Worm (Caenorhabditis elegans) whole organism, L3 larva: ENCODE results near the gene T10D4.7.
"Not testable (repeated sequence)": the region's sequence is repeated elsewhere in the genome, so short reads cannot be mapped to it uniquely, and the experiment has no call there.

Experiments
- R02D3.7 ChIP-seq: fragments of 150-350 bp; optimal IDR thresholded peaks from 2 replicates; lab custom pipeline; 2014; ENCODE audit warnings: missing biosample characterization, missing genetic modification characterization
- ZK546.5 ChIP-seq: sonication (generic microtip); optimal IDR thresholded peaks from 2 replicates; lab custom pipeline; 2017; ENCODE audit warnings: missing biosample characterization, missing genetic modification characterization
- aly-2 ChIP-seq: fragments of 150-350 bp; optimal IDR thresholded peaks from 2 replicates; lab custom pipeline; 2014; ENCODE audit warnings: missing biosample characterization, missing genetic modification characterization
- ama-1 ChIP-seq: fragments of 150-350 bp; optimal IDR thresholded peaks from 2 replicates; lab custom pipeline; 2018
- ceh-16 ChIP-seq: sonication (generic microtip); optimal IDR thresholded peaks from 2 replicates; lab custom pipeline; 2017; ENCODE audit warnings: missing biosample characterization, missing genetic modification characterization
- ceh-28 ChIP-seq: fragments of 150-350 bp; optimal IDR thresholded peaks from 2 replicates; lab custom pipeline; 2014; ENCODE audit warnings: missing biosample characterization, missing genetic modification reagents, missing genetic modification characterization
- ceh-82 ChIP-seq: fragments of 150-350 bp; optimal IDR thresholded peaks from 2 replicates; lab custom pipeline; 2014; ENCODE audit warnings: missing biosample characterization, missing genetic modification characterization
- ceh-9 ChIP-seq: sonication (generic microtip); optimal IDR thresholded peaks from 2 replicates; lab custom pipeline; 2018; ENCODE audit warnings: missing biosample characterization, missing genetic modification characterization
- daf-12 ChIP-seq: fragments of 150-350 bp; optimal IDR thresholded peaks from 2 replicates; lab custom pipeline; 2014; ENCODE audit warnings: missing biosample characterization, missing genetic modification reagents, missing genetic modification characterization
- egl-27 ChIP-seq: sonication (generic microtip); optimal IDR thresholded peaks from 4 replicates; lab custom pipeline; 2017; ENCODE audit warnings: missing biosample characterization, missing genetic modification reagents, missing genetic modification characterization
- egl-5 ChIP-seq: fragments of 150-350 bp; optimal IDR thresholded peaks from 2 replicates; lab custom pipeline; 2017; ENCODE audit warnings: missing biosample characterization, missing genetic modification reagents, missing genetic modification characterization, inconsistent platforms
- elt-2 ChIP-seq: sonication (generic microtip); optimal IDR thresholded peaks from 2 replicates; lab custom pipeline; 2016; ENCODE audit warnings: missing genetic modification reagents, mild to moderate bottlenecking, missing genetic modification characterization, missing compliant biosample characterization
- elt-3 ChIP-seq, 3 experiments: fragments of 150-350 bp in 1 of 3; sonication (generic microtip) in 2 of 3; optimal IDR thresholded peaks; 2 replicates in 2 of 3; 4 replicates in 1 of 3; lab custom pipeline; 2014 to 2017; ENCODE audit warnings: missing biosample characterization in 3 of 3, missing genetic modification characterization in 3 of 3
- eor-1 ChIP-seq, 2 experiments: fragments of 150-350 bp; optimal IDR thresholded peaks; 2 replicates each; lab custom pipeline; 2014 to 2018; ENCODE audit warnings: missing biosample characterization in 2 of 2, missing genetic modification characterization in 2 of 2
- fkh-10 ChIP-seq: sonication (generic microtip); optimal IDR thresholded peaks from 2 replicates; lab custom pipeline; 2017; ENCODE audit warnings: missing biosample characterization, missing genetic modification reagents, missing genetic modification characterization
- fkh-2 ChIP-seq: fragments of 150-350 bp; optimal IDR thresholded peaks from 2 replicates; lab custom pipeline; 2014; ENCODE audit warnings: missing biosample characterization, missing genetic modification reagents, missing genetic modification characterization
- hmg-11 ChIP-seq: sonication (generic microtip); optimal IDR thresholded peaks from 2 replicates; lab custom pipeline; 2016; ENCODE audit warnings: missing genetic modification characterization, missing compliant biosample characterization
- lin-15B ChIP-seq: fragments of 150-350 bp; optimal IDR thresholded peaks from 2 replicates; lab custom pipeline; 2014; ENCODE audit warnings: missing biosample characterization, missing genetic modification characterization
- lin-39 ChIP-seq: fragments of 150-350 bp; optimal IDR thresholded peaks from 2 replicates; lab custom pipeline; 2018; ENCODE audit warnings: missing biosample characterization, missing genetic modification reagents, missing genetic modification characterization
- lsy-12 ChIP-seq: sonication (generic microtip); optimal IDR thresholded peaks from 2 replicates; lab custom pipeline; 2016; ENCODE audit warnings: mild to moderate bottlenecking, missing genetic modification characterization, missing compliant biosample characterization
- mml-1 ChIP-seq: fragments of 150-350 bp; sonication (generic microtip); optimal IDR thresholded peaks from 3 replicates; lab custom pipeline; 2014; ENCODE audit warnings: missing biosample characterization, missing genetic modification characterization
- nfya-1 ChIP-seq: sonication (generic microtip); optimal IDR thresholded peaks from 2 replicates; lab custom pipeline; 2017; ENCODE audit warnings: missing genetic modification characterization, mild to moderate bottlenecking, missing compliant biosample characterization, antibody characterized with exemption, moderate library complexity; ENCODE audit not compliant: insufficient read depth
- nhr-11 ChIP-seq: fragments of 150-350 bp; optimal IDR thresholded peaks from 2 replicates; lab custom pipeline; 2014; ENCODE audit warnings: missing biosample characterization, missing genetic modification characterization
- nhr-12 ChIP-seq: fragments of 150-350 bp; optimal IDR thresholded peaks from 2 replicates; lab custom pipeline; 2014; ENCODE audit warnings: missing biosample characterization, missing genetic modification characterization
- nhr-23 ChIP-seq: fragments of 150-350 bp; optimal IDR thresholded peaks from 2 replicates; lab custom pipeline; 2014; ENCODE audit warnings: missing biosample characterization, missing genetic modification reagents, missing genetic modification characterization
- nhr-237 ChIP-seq: fragments of 150-350 bp; optimal IDR thresholded peaks from 2 replicates; lab custom pipeline; 2014; ENCODE audit warnings: missing biosample characterization, missing genetic modification characterization
- nhr-25 ChIP-seq: sonication (generic microtip); optimal IDR thresholded peaks from 2 replicates; lab custom pipeline; 2017; ENCODE audit warnings: missing biosample characterization, missing genetic modification characterization
- nhr-28 ChIP-seq: fragments of 150-350 bp; optimal IDR thresholded peaks from 2 replicates; lab custom pipeline; 2014; ENCODE audit warnings: missing biosample characterization, missing genetic modification characterization
- nhr-67 ChIP-seq: fragments of 150-350 bp; optimal IDR thresholded peaks from 2 replicates; lab custom pipeline; 2014; ENCODE audit warnings: missing biosample characterization, missing genetic modification characterization
- nhr-77 ChIP-seq: fragments of 150-350 bp; optimal IDR thresholded peaks from 2 replicates; lab custom pipeline; 2014; ENCODE audit warnings: missing biosample characterization, missing genetic modification characterization
- pha-4 ChIP-seq: fragments of 150-350 bp; optimal IDR thresholded peaks from 2 replicates; lab custom pipeline; 2014; ENCODE audit warnings: missing biosample characterization, missing genetic modification reagents, missing genetic modification characterization
- pqm-1 ChIP-seq: fragments of 150-350 bp; optimal IDR thresholded peaks from 2 replicates; lab custom pipeline; 2017; ENCODE audit warnings: missing biosample characterization, missing genetic modification characterization, inconsistent platforms
- tbx-2 ChIP-seq: sonication (generic microtip); optimal IDR thresholded peaks from 2 replicates; lab custom pipeline; 2016; ENCODE audit warnings: mild to moderate bottlenecking, missing genetic modification characterization, missing compliant biosample characterization
- unc-39 ChIP-seq: sonication (generic microtip); optimal IDR thresholded peaks from 4 replicates; lab custom pipeline; 2017; ENCODE audit warnings: missing biosample characterization, missing genetic modification characterization
- unc-62 ChIP-seq: fragments of 150-350 bp; sonication (generic microtip); optimal IDR thresholded peaks from 4 replicates; lab custom pipeline; 2014; ENCODE audit warnings: missing biosample characterization, missing genetic modification reagents, missing genetic modification characterization
- zag-1 ChIP-seq: fragments of 150-350 bp; optimal IDR thresholded peaks from 2 replicates; lab custom pipeline; 2014; ENCODE audit warnings: missing biosample characterization, missing genetic modification characterization

Gene T10D4.7

DNA sequence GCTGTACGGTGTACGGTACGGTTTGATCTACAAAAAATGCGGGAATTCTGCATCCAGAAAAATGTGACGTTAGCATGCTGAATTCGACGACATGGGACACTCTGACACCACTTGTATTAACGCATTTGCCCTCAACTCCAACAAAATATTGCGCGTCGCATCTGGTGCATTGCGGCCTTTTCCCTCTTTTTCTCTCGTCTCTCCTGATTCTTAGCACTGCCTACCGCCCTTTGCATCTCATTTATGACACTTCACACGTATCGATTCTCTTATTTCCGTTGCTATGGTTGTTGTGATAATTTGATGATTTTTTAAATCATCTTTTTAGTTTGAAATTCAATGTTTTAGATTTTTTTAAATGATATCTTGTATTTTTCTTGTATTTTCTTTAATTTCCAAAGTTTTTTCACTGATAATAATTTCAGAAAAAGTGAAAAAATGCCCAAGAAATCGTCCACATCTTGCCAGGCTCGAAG lies 1.4 kb downstream of the T10D4.7 start, which contains the start of gene T10D4.6:
Gene T10D4.6, plus strand, starts transcription at position 426 of the 476 bp plus-strand sequence.
- peak; percentile 7 for TF ChIP-seq lin-15B (tag; lab: Kevin White, UChicago)
- TF ChIP-seq hmg-11 (tag; lab: Kevin White, UChicago), result peak; percentile 84
- no peak for TF ChIP-seq unc-39 (tag; lab: Kevin White, UChicago)
- no peak for TF ChIP-seq fkh-2 (tag; lab: Kevin White, UChicago)
- peak; percentile 8 for TF ChIP-seq lin-39 (tag; lab: Kevin White, UChicago)
- no peak for TF ChIP-seq unc-62
- no peak for TF ChIP-seq nhr-237 (tag; lab: Kevin White, UChicago)
- TF ChIP-seq nhr-77, result no peak
- TF ChIP-seq pha-4, result peak; percentile 56
- no peak for TF ChIP-seq ZK546.5
- no peak for TF ChIP-seq nhr-67 (tag; lab: Kevin White, UChicago)
- TF ChIP-seq daf-12 (tag; lab: Kevin White, UChicago), result no peak
- no peak for TF ChIP-seq ceh-82 (tag; lab: Kevin White, UChicago)
- TF ChIP-seq zag-1 (tag; lab: Kevin White, UChicago), result no peak
- no peak for TF ChIP-seq ama-1 (lab: Kevin White, UChicago)
- no peak for TF ChIP-seq pqm-1 (tag; lab: Kevin White, UChicago)
- no peak for TF ChIP-seq nhr-23 (tag; lab: Kevin White, UChicago)

DNA sequence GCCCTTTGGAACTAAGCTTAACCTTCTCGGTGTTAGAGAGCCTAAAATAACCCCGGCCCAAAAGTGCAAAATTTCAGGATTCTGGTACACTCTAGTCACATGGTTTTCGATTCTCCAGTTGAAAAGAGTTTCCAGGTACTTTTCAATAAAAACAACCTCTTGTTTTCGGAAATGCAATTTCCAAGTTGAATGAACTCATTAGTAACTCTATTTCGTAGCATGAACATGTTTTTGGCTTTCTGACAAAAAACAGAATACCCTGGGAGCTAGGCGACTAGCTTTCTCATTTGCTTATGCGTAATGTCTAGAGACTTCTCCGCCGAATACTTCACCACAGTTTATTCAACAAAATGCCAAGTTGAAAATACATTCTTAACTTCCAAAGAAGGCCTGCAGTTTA lies 5.6 kb downstream of the T10D4.7 start, which contains the start of gene srh-71:
Gene srh-71, plus strand, starts transcription at position 301 of the 400 bp plus-strand sequence.
- no peak for TF ChIP-seq eor-1 (tag; optimal IDR thresholded peaks at IDR 0.05; lab: Kevin White, UChicago)
- no peak for TF ChIP-seq nfya-1
- no peak for TF ChIP-seq egl-27 (tag; lab: Kevin White, UChicago)
- no peak for TF ChIP-seq nhr-25 (tag; lab: Kevin White, UChicago)
- TF ChIP-seq lsy-12 (tag; lab: Kevin White, UChicago), result no peak
- no peak for TF ChIP-seq mml-1
- no peak for TF ChIP-seq ceh-82 (tag; lab: Kevin White, UChicago)

DNA sequence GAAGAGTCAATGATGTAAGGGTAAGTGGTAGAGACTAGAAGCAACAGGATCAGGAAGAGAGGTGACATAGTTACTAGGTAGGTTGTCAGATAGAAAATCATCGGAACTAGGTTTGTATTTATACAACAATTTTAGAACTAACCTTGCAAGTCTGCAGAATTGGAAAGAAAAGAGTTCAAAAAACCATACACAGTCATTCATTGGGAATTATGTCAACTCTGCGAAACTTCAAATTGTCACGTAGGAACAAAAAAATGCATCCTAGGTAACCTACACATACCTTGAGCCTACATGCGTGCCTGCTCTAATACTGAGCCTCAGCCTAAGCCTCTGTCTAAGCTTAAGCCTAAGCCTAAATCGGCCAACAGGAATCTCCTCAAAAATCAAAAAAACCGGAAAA lies 8.8 kb downstream of the T10D4.7 start, which contains the start of gene ins-19:
Gene ins-19, minus strand, starts transcription at position 101 of the 400 bp plus-strand sequence.
- TF ChIP-seq lin-39 (tag; lab: Kevin White, UChicago), result no peak
- no peak for TF ChIP-seq ceh-9 (tag; lab: Kevin White, UChicago)
- no peak for TF ChIP-seq hmg-11 (tag; lab: Kevin White, UChicago)
- no peak for TF ChIP-seq zag-1 (tag; lab: Kevin White, UChicago)
- TF ChIP-seq nhr-11 (tag; lab: Kevin White, UChicago), result no peak
- no peak for TF ChIP-seq tbx-2
- no peak for TF ChIP-seq ceh-28 (tag; lab: Kevin White, UChicago)
- TF ChIP-seq egl-27 (tag; lab: Kevin White, UChicago), result no peak
- TF ChIP-seq nhr-25 (tag; lab: Kevin White, UChicago), result no peak
- no peak for TF ChIP-seq fkh-2 (tag; lab: Kevin White, UChicago)
- TF ChIP-seq pqm-1 (tag; lab: Kevin White, UChicago), result no peak
- TF ChIP-seq nfya-1, result no peak
- TF ChIP-seq ZK546.5, result no peak
- no peak for TF ChIP-seq ceh-16
- TF ChIP-seq nhr-23 (tag; lab: Kevin White, UChicago), result no peak
- TF ChIP-seq R02D3.7 (tag; lab: Kevin White, UChicago), result no peak

DNA sequence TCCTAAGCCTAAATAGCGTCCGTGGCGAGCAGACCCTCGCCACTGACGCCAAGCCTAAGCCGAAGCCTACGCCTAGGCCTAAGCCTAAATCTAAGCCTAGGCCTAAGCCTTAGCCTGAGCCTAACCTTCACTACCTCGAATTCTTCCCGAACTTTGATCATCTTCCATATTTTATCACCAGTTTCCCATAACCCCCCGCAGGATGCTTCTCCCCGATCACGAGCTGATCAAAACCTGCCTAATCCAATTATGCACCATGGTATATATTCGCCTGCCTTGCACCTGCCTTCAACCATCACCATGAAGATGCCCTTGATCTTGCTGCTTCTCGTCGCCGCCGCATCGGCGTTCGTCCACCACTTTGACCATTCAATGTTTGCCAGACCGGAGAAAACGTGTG lies 9.2 kb downstream of the T10D4.7 start, which contains the start of gene ins-31:
Gene ins-31, plus strand, starts transcription at position 301 of the 400 bp plus-strand sequence.
- TF ChIP-seq fkh-10 (GFP tag; lab: Kevin White, UChicago); hmg-11 (tag; lab: Kevin White, UChicago); nhr-237 (tag; lab: Kevin White, UChicago): not testable (repeated sequence)

DNA sequence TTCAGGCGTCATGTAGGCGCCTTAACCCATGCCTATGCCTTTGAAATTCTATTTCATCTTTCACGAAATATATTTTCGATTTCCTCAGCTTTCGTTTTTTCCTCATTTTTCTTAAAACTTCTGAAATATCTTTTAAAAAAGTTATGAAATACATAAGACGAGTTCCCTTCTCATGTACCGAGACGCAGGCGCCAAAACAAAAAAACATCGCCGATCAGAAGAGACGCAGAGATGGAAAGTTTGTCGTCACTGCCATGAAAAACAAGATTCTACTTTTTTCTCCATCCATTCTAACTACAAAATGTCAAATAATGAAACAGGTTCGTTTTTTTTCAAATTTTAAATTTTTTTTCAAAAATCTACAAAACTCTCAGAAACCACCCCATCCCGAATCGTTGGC lies 11.4 kb downstream of the T10D4.7 start, which contains the start of gene chil-24:
Gene chil-24, plus strand, starts transcription at position 156 of the 400 bp plus-strand sequence.
- no peak for TF ChIP-seq nhr-28 (tag; lab: Kevin White, UChicago)
- no peak for TF ChIP-seq lsy-12 (tag; lab: Kevin White, UChicago)
- no peak for TF ChIP-seq nhr-12 (tag; lab: Kevin White, UChicago)
- TF ChIP-seq elt-2, result no peak
- no peak for TF ChIP-seq egl-5 (tag; lab: Kevin White, UChicago)
- peak; percentile 28 for TF ChIP-seq nhr-25 (tag; lab: Kevin White, UChicago)
- no peak for TF ChIP-seq elt-3 (tag; optimal IDR thresholded peaks at IDR 0.05; lab: Kevin White, UChicago)
- no peak for TF ChIP-seq ceh-9 (tag; lab: Kevin White, UChicago)
- TF ChIP-seq pha-4, result peak; percentile 53
- TF ChIP-seq aly-2, result no peak
- TF ChIP-seq eor-1 (tag; optimal IDR thresholded peaks at IDR 0.05; lab: Kevin White, UChicago), result no peak
- no peak for TF ChIP-seq nhr-237 (tag; lab: Kevin White, UChicago)
- peak; percentile 22 for TF ChIP-seq nhr-23 (tag; lab: Kevin White, UChicago)
- no peak for TF ChIP-seq nfya-1
